Fruit fly (Drosophila melanogaster) whole organism, adult: ENCODE data around the gene CG32202.
A peak's percentile ranks its signal among the peaks of the same experiment; 100 is the strongest.

ENCODE experiments used
- CG11617 ChIP-seq: fragments of 200-800 bp; sonication (Bioruptor generic); optimal IDR thresholded peaks from 2 replicates; lab custom pipeline; 2017; ENCODE audit warnings: mild to moderate bottlenecking, missing biosample characterization, missing genetic modification reagents, missing genetic modification characterization
- CG12768 ChIP-seq: fragments of 200-800 bp; sonication (Bioruptor generic); optimal IDR thresholded peaks from 2 replicates; lab custom pipeline; 2017; ENCODE audit warnings: missing biosample characterization, missing genetic modification characterization, mild to moderate bottlenecking, moderate library complexity, missing genetic modification reagents
- CG14711 ChIP-seq: fragments of 200-800 bp; sonication (Bioruptor generic); optimal IDR thresholded peaks from 2 replicates; lab custom pipeline; 2018; ENCODE audit warnings: missing biosample characterization, mild to moderate bottlenecking, missing genetic modification characterization, moderate library complexity
- CG1620 ChIP-seq: fragments of 200-800 bp; sonication (Bioruptor generic); optimal IDR thresholded peaks from 2 replicates; lab custom pipeline; 2016; ENCODE audit warnings: missing biosample characterization, missing genetic modification characterization
- CG33017 ChIP-seq: fragments of 200-800 bp; sonication (Bioruptor generic); optimal IDR thresholded peaks from 2 replicates; lab custom pipeline; 2018; ENCODE audit warnings: missing biosample characterization, mild to moderate bottlenecking, missing genetic modification characterization, moderate library complexity
- CG5204 ChIP-seq: fragments of 200-800 bp; sonication (Bioruptor generic); optimal IDR thresholded peaks from 2 replicates; lab custom pipeline; 2016; ENCODE audit warnings: missing biosample characterization, missing genetic modification characterization
- CG7045 ChIP-seq: fragments of 200-800 bp; sonication (Bioruptor generic); optimal IDR thresholded peaks from 2 replicates; lab custom pipeline; 2017; ENCODE audit warnings: missing biosample characterization, mild to moderate bottlenecking, missing genetic modification characterization
- CG7101 ChIP-seq: fragments of 200-800 bp; sonication (Bioruptor generic); optimal IDR thresholded peaks from 2 replicates; lab custom pipeline; 2018; ENCODE audit warnings: missing biosample characterization, mild to moderate bottlenecking, missing genetic modification characterization, moderate library complexity
- Clk ChIP-seq: fragments of 200-800 bp; sonication (Bioruptor generic); optimal IDR thresholded peaks from 2 replicates; lab custom pipeline; 2017; ENCODE audit warnings: missing biosample characterization, missing genetic modification characterization
- Crg-1 ChIP-seq: fragments of 200-800 bp; sonication (Bioruptor generic); optimal IDR thresholded peaks from 2 replicates; lab custom pipeline; 2016; ENCODE audit warnings: missing biosample characterization, missing genetic modification characterization
- Hr96 ChIP-seq: fragments of 200-800 bp; sonication (Bioruptor generic); optimal IDR thresholded peaks from 2 replicates; lab custom pipeline; 2016; ENCODE audit warnings: missing biosample characterization, missing genetic modification characterization
- Mnt ChIP-seq: fragments of 200-800 bp; sonication (Bioruptor generic); optimal IDR thresholded peaks from 2 replicates; lab custom pipeline; 2016; ENCODE audit warnings: missing biosample characterization, mild to moderate bottlenecking, missing genetic modification characterization
- bab1 ChIP-seq: fragments of 200-800 bp; sonication (Bioruptor generic); optimal IDR thresholded peaks from 3 replicates; lab custom pipeline; 2019; ENCODE audit warnings: missing biosample characterization, mild to moderate bottlenecking, missing genetic modification characterization, moderate library complexity
- cic ChIP-seq: fragments of 200-800 bp; sonication (Bioruptor generic); optimal IDR thresholded peaks from 2 replicates; lab custom pipeline; 2017; ENCODE audit warnings: missing biosample characterization, mild to moderate bottlenecking, missing genetic modification characterization, moderate library complexity
- cnc ChIP-seq, 2 experiments: fragments of >200 bp; optimal IDR thresholded peaks; 2 replicates each; lab custom pipeline; 2017
- kay ChIP-seq: fragments of 200-800 bp; sonication (Bioruptor generic); peaks from one replicate; lab custom pipeline; 2016; ENCODE audit warnings: missing biosample characterization, missing genetic modification characterization, borderline replicate concordance
- ovo ChIP-seq: fragments of 200-800 bp; sonication (Bioruptor generic); optimal IDR thresholded peaks from 2 replicates; lab custom pipeline; 2016; ENCODE audit warnings: missing biosample characterization, missing genetic modification characterization
- pad ChIP-seq: fragments of 200-800 bp; sonication (Bioruptor generic); optimal IDR thresholded peaks from 3 replicates; lab custom pipeline; 2017; ENCODE audit warnings: missing biosample characterization, missing genetic modification characterization, mild to moderate bottlenecking, moderate library complexity, missing genetic modification reagents
- tj ChIP-seq: fragments of 200-800 bp; sonication (Bioruptor generic); optimal IDR thresholded peaks from 3 replicates; lab custom pipeline; 2017; ENCODE audit warnings: missing biosample characterization, mild to moderate bottlenecking, missing genetic modification characterization, moderate library complexity
- toe ChIP-seq: fragments of 200-800 bp; sonication (Bioruptor generic); optimal IDR thresholded peaks from 2 replicates; lab custom pipeline; 2016; ENCODE audit warnings: missing biosample characterization, missing genetic modification characterization

The CG32202 gene

DNA sequence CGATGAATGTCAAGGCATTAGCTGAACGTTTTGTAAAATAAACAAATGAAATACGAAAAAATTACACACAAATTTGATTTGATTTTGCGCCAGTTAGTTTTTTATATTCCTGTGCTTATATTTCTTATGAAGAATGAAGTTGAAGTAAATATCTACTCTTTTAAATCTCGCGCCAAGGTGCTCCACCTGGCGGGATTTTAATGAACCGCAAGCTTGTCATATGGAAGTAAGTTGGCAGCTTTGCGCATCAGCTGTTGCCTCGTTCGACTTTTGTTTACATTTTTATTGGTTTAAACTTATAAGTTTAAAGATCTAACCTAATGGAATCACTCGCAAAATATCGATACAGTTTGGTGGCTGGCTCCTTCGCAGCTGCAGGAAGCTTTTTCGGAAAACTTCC is 14.9 kb upstream of the CG32202 start, which contains the start of gene CG42495:
CG42495 (plus strand) TSS at position 247 of the 400 bp plus-strand sequence.
- TF ChIP-seq cic (peak; percentile 22), ovo (no peak), CG11617 (GFP tag; lab: Kevin White, UChicago) (no peak), bab1 (GFP tag; lab: Kevin White, UChicago) (peak; percentile 29), pad (no peak), CG7101 (no peak), CG14711 (no peak), CG1620 (GFP tag; lab: Kevin White, UChicago) (peak; percentile 23)

- TF ChIP-seq Hr96 (GFP tag; lab: Kevin White, UChicago) (no peak), Clk (GFP tag; lab: Kevin White, UChicago) (no peak), CG11617 (GFP tag; lab: Kevin White, UChicago) (no peak), CG12768 (GFP tag; lab: Kevin White, UChicago) (no peak), ovo (no peak), pad (no peak), kay (GFP tag; lab: Kevin White, UChicago) (no peak), CG33017 (no peak), Mnt (GFP tag; lab: Kevin White, UChicago) (no peak), CG7045 (GFP tag; lab: Kevin White, UChicago) (no peak), tj (no peak), CG5204 (GFP tag; lab: Kevin White, UChicago) (no peak), CG1620 (GFP tag; lab: Kevin White, UChicago) (no peak), toe (GFP tag; lab: Kevin White, UChicago) (no peak), cic (no peak), cnc (optimal IDR thresholded peaks at IDR 0.05; lab: Kevin White, UChicago) (no peak), CG7101 (no peak)
These were observed 12.1 kb upstream of the CG32202 start for dm6 chr3L:18669874-18670273.

dm6 chr3L:18672203-18672602 is 9.8 kb upstream of the CG32202 start:
- TF ChIP-seq CG5204 (GFP tag; lab: Kevin White, UChicago) (no peak), CG14711 (peak; percentile 6), toe (GFP tag; lab: Kevin White, UChicago) (peak; percentile 20), Hr96 (GFP tag; lab: Kevin White, UChicago) (peak; percentile 57), CG11617 (GFP tag; lab: Kevin White, UChicago) (peak; percentile 71), Mnt (GFP tag; lab: Kevin White, UChicago) (peak; percentile 83), kay (GFP tag; lab: Kevin White, UChicago) (no peak), CG33017 (no peak), bab1 (GFP tag; lab: Kevin White, UChicago) (peak; percentile 58), pad (peak; percentile 36), Clk (GFP tag; lab: Kevin White, UChicago) (no peak), tj (peak; percentile 40), CG12768 (GFP tag; lab: Kevin White, UChicago) (peak; percentile 35), CG7045 (GFP tag; lab: Kevin White, UChicago) (peak; percentile 36), ovo (no peak), cic (no peak), Crg-1 (GFP tag; lab: Kevin White, UChicago) (no peak), cnc (optimal IDR thresholded peaks at IDR 0.05; lab: Kevin White, UChicago) (no peak), CG7101 (peak; percentile 41), CG1620 (GFP tag; lab: Kevin White, UChicago) (peak; percentile 44)

DNA sequence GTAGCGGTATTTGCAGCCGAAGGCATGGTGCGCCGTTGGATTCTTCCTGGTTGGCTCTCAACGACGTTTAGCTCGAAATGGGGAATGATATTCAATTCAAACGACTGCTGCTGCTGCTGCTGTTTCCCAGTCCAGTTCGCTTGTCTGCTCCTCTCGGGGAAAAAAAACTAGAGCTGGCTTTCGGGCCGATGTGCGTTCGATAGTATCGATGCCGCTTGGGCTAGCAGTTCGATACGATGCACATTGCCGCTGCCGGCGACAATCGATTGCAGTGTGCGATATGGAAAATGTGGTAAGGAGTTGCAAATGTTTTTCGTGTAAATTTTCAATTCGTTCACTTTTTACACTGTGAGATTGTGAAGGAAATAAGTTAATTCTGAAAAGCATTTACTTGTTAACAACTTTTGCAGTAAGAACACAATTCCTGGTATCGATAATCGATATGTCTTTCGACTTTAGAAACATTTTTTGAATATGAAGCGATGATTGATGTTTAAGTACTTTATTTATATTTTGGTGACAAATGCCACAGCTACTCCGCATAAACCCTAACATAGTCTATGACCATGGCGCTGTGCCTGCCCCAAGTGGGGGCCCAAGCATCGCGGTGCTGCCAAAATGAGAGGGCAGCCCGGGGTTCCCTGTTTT is 8.9 kb upstream of the CG32202 start, which contains the start of gene Capr:
Capr (minus strand) TSS at position 339 of the 648 bp plus-strand sequence.
- TF ChIP-seq Hr96 (GFP tag; lab: Kevin White, UChicago) (peak; percentile 61), CG33017 (peak; percentile 12), ovo (no peak), CG1620 (GFP tag; lab: Kevin White, UChicago) (peak; percentile 58), CG14711 (peak; percentile 1), Crg-1 (GFP tag; lab: Kevin White, UChicago) (peak; percentile 31), CG11617 (GFP tag; lab: Kevin White, UChicago) (no peak), bab1 (GFP tag; lab: Kevin White, UChicago) (peak; percentile 47), tj (no peak), kay (GFP tag; lab: Kevin White, UChicago) (no peak), cic (peak; percentile 4), CG7045 (GFP tag; lab: Kevin White, UChicago) (no peak), cnc (optimal IDR thresholded peaks at IDR 0.05; lab: Kevin White, UChicago) (no peak), pad (peak; percentile 29), CG7101 (peak; percentile 31), CG5204 (GFP tag; lab: Kevin White, UChicago) (no peak), toe (GFP tag; lab: Kevin White, UChicago) (peak; percentile 24), Mnt (GFP tag; lab: Kevin White, UChicago) (peak; percentile 43), Clk (GFP tag; lab: Kevin White, UChicago) (no peak), CG12768 (GFP tag; lab: Kevin White, UChicago) (peak; percentile 41)

dm6 chr3L:18675363-18675866 is 6.6 kb upstream of the CG32202 start, which contains the start of the genes GNBP2 and GNBP1:
TSS of gene GNBP2 (minus strand) at chr3L:18675413.
TSS of gene GNBP1 (plus strand) at chr3L:18675800.
- TF ChIP-seq CG1620 (GFP tag; lab: Kevin White, UChicago) (no peak), CG11617 (GFP tag; lab: Kevin White, UChicago) (peak; percentile 72), ovo (no peak), CG14711 (peak; percentile 90), kay (GFP tag; lab: Kevin White, UChicago) (no peak), CG33017 (peak; percentile 95), toe (GFP tag; lab: Kevin White, UChicago) (no peak), CG5204 (GFP tag; lab: Kevin White, UChicago) (no peak), bab1 (GFP tag; lab: Kevin White, UChicago) (peak; percentile 34), cnc (optimal IDR thresholded peaks at IDR 0.05; lab: Kevin White, UChicago) (no peak), Mnt (GFP tag; lab: Kevin White, UChicago) (peak; percentile 13), Hr96 (GFP tag; lab: Kevin White, UChicago) (no peak), cic (peak; percentile 26), CG7045 (GFP tag; lab: Kevin White, UChicago) (peak; percentile 76), tj (peak; percentile 55), Crg-1 (GFP tag; lab: Kevin White, UChicago) (peak; percentile 33), pad (peak; percentile 64), CG7101 (peak; percentile 92), CG12768 (GFP tag; lab: Kevin White, UChicago) (peak; percentile 74), Clk (GFP tag; lab: Kevin White, UChicago) (peak; percentile 2)
